Worm (Caenorhabditis elegans) whole organism, late embryonic: ENCODE data around the gene srbc-66.

Experiments
- ama-1 ChIP-seq: fragments of 150-350 bp; optimal IDR thresholded peaks from 2 replicates; lab custom pipeline; 2014
- ceh-18 ChIP-seq: sonication (generic microtip); optimal IDR thresholded peaks from 2 replicates; lab custom pipeline; 2016; ENCODE audit warnings: missing genetic modification characterization, missing compliant biosample characterization
- ceh-22 ChIP-seq: sonication (generic microtip); optimal IDR thresholded peaks from 2 replicates; lab custom pipeline; 2017; ENCODE audit warnings: missing biosample characterization, missing genetic modification characterization
- elt-2 ChIP-seq: sonication (generic microtip); optimal IDR thresholded peaks from 2 replicates; lab custom pipeline; 2016; ENCODE audit warnings: missing genetic modification reagents, missing genetic modification characterization, missing compliant biosample characterization
- hlh-30 ChIP-seq: sonication (generic microtip); optimal IDR thresholded peaks from 2 replicates; lab custom pipeline; 2017; ENCODE audit warnings: antibody characterized with exemption, missing genetic modification characterization, missing compliant biosample characterization; ENCODE audit not compliant: insufficient read depth
- nhr-11 ChIP-seq: fragments of 150-350 bp; optimal IDR thresholded peaks from 2 replicates; lab custom pipeline; 2014; ENCODE audit warnings: missing biosample characterization, missing genetic modification characterization
- npax-4 ChIP-seq: sonication (generic microtip); optimal IDR thresholded peaks from 2 replicates; lab custom pipeline; 2016; ENCODE audit warnings: missing genetic modification characterization, missing compliant biosample characterization
- pha-2 ChIP-seq: sonication (generic microtip); optimal IDR thresholded peaks from 2 replicates; lab custom pipeline; 2017; ENCODE audit warnings: mild to moderate bottlenecking, missing genetic modification characterization, missing compliant biosample characterization
- sox-4 ChIP-seq: sonication (generic microtip); optimal IDR thresholded peaks from 2 replicates; lab custom pipeline; 2017; ENCODE audit warnings: mild to moderate bottlenecking, missing genetic modification characterization, inconsistent platforms, missing compliant biosample characterization
- unc-3 ChIP-seq, 2 experiments: fragments of 200-800 bp in 1 of 2; sonication (Bioruptor generic) in 1 of 2; sonication (generic microtip) in 1 of 2; conservative IDR thresholded peaks in 1 of 2; optimal IDR thresholded peaks in 1 of 2; 2 replicates each; pipeline versions ENCODE4 v1.3.6 to Lab custom; 2016 to 2022; ENCODE audit warnings: missing compliant biosample characterization in 2 of 2, missing genetic modification characterization in 2 of 2, missing genetic modification reagents in 1 of 2
- unc-55 ChIP-seq: sonication (generic microtip); optimal IDR thresholded peaks from 2 replicates; lab custom pipeline; 2017; ENCODE audit warnings: missing biosample characterization, missing genetic modification reagents, missing genetic modification characterization

DNA sequence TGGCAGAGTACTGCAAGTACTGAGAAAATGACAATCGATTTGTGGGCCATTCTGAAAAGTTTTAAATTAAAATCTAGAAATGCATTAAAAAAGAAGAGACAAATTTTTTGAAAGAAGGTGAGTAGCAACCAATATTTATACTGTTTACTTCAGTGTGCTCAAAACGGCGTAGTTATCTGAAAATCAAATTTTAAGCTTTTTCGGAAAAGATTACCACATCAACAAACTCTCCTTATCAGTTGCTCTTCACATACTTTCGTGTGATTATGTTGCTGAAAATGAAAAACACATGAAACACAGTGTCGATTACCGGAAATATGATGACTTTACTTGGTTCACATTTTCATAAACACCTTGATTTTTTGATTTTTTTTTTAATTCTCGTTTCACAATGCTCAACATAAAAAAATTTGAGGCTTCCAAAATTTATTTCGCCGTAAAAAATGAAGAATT is 47.9 kb upstream of the srbc-66 start, which contains the start of gene lys-7:
- no peak for TF ChIP-seq ama-1 (lab: Kevin White, UChicago)
- TF ChIP-seq pha-2 (tag; lab: Kevin White, UChicago) = no peak
- no peak for TF ChIP-seq npax-4 (tag; lab: Kevin White, UChicago)
- no peak for TF ChIP-seq sox-4 (tag; lab: Kevin White, UChicago)
- TF ChIP-seq hlh-30 (tag; lab: Kevin White, UChicago) = no peak
- TF ChIP-seq unc-55 (GFP tag; lab: Kevin White, UChicago) = no peak
- TF ChIP-seq ceh-18 (tag; lab: Kevin White, UChicago) = no peak
- TF ChIP-seq ceh-22 = no peak
- TF ChIP-seq nhr-11 (tag; lab: Kevin White, UChicago) = no peak
- no peak for TF ChIP-seq elt-2 (tag; lab: Kevin White, UChicago)
- no peak for TF ChIP-seq unc-3 (GFP tag; conservative IDR thresholded peaks at IDR 0.05; lab: Robert Waterston, UW)
- no peak for TF ChIP-seq unc-3 (tag; optimal IDR thresholded peaks at IDR 0.05; lab: Kevin White, UChicago)
